Fruit fly (Drosophila melanogaster) whole organism, embryonic: ENCODE results near the gene CG10348.

Experiments
- Abd-B ChIP-seq: fragments of 200-800 bp; sonication (Bioruptor generic); optimal IDR thresholded peaks from 2 replicates; lab custom pipeline; 2018; ENCODE audit warnings: missing biosample characterization, mild to moderate bottlenecking, missing genetic modification characterization, moderate library complexity
- B-H1 ChIP-seq: fragments of 200-800 bp; sonication (Bioruptor generic); IDR thresholded peaks from 3 replicates; pipeline ENCODE4 v1.3.6; 2022; ENCODE audit warnings: missing biosample characterization, missing genetic modification characterization
- Bteb2 ChIP-seq: fragments of 200-800 bp; sonication (Bioruptor generic); optimal IDR thresholded peaks from 2 replicates; lab custom pipeline; 2016; ENCODE audit warnings: missing biosample characterization, missing genetic modification characterization
- CG10209 ChIP-seq: fragments of 200-800 bp; sonication (Bioruptor generic); optimal IDR thresholded peaks from 3 replicates; lab custom pipeline; 2017; ENCODE audit warnings: missing biosample characterization, mild to moderate bottlenecking, missing genetic modification characterization, missing genetic modification reagents
- CG1024 ChIP-seq: fragments of 200-800 bp; sonication (Bioruptor generic); IDR thresholded peaks from 2 replicates; pipeline ENCODE4 v1.3.6; 2022; ENCODE audit warnings: missing biosample characterization, missing genetic modification characterization
- CG11504 ChIP-seq: fragments of 200-800 bp; sonication (Bioruptor generic); optimal IDR thresholded peaks from 3 replicates; lab custom pipeline; 2019; ENCODE audit warnings: missing biosample characterization, mild to moderate bottlenecking, missing genetic modification characterization, moderate library complexity
- CG11560 ChIP-seq: fragments of 200-800 bp; sonication (Bioruptor generic); IDR thresholded peaks from 3 replicates; pipeline ENCODE4 v1.3.6; 2022; ENCODE audit warnings: missing biosample characterization, missing genetic modification characterization
- CG11695 ChIP-seq: fragments of 200-800 bp; sonication (Bioruptor generic); IDR thresholded peaks from 3 replicates; pipeline ENCODE4 v1.3.6; 2022; ENCODE audit warnings: missing biosample characterization, missing genetic modification characterization
- CG12219 ChIP-seq: fragments of 200-800 bp; sonication (Bioruptor generic); optimal IDR thresholded peaks from 3 replicates; lab custom pipeline; 2018; ENCODE audit warnings: missing biosample characterization, mild to moderate bottlenecking, missing genetic modification characterization
- CG13424 ChIP-seq: fragments of 200-800 bp; sonication (Bioruptor generic); optimal IDR thresholded peaks from 2 replicates; lab custom pipeline; 2019; ENCODE audit warnings: missing biosample characterization, mild to moderate bottlenecking, missing genetic modification characterization, moderate library complexity
- CG14860 ChIP-seq: fragments of 200-800 bp; sonication (Bioruptor generic); IDR thresholded peaks from 3 replicates; pipeline ENCODE4 v1.3.6; 2022; ENCODE audit warnings: missing biosample characterization, missing genetic modification characterization; ENCODE audit not compliant: partially characterized antibody
- CG1529 ChIP-seq: fragments of 200-800 bp; sonication (Bioruptor generic); optimal IDR thresholded peaks from 3 replicates; lab custom pipeline; 2018; ENCODE audit warnings: missing biosample characterization, missing genetic modification characterization
- CG2712 ChIP-seq: fragments of 200-800 bp; optimal IDR thresholded peaks from 3 replicates; lab custom pipeline; 2019; ENCODE audit warnings: missing biosample characterization, mild to moderate bottlenecking, missing genetic modification characterization, moderate library complexity
- CG30020 ChIP-seq: fragments of 200-800 bp; optimal IDR thresholded peaks from 2 replicates; lab custom pipeline; 2019; ENCODE audit warnings: missing biosample characterization, mild to moderate bottlenecking, missing genetic modification characterization, moderate library complexity
- CG3407 ChIP-seq: fragments of 200-800 bp; sonication (Bioruptor generic); optimal IDR thresholded peaks from 2 replicates; lab custom pipeline; 2018; ENCODE audit warnings: missing biosample characterization, mild to moderate bottlenecking, missing genetic modification characterization
- CG42726 ChIP-seq: fragments of 200-800 bp; sonication (Bioruptor generic); IDR thresholded peaks from 2 replicates; pipeline ENCODE4 v1.3.6; 2022; ENCODE audit warnings: missing biosample characterization, missing genetic modification characterization; ENCODE audit not compliant: partially characterized antibody
- CG4360 ChIP-seq: fragments of 200-800 bp; sonication (Bioruptor generic); IDR thresholded peaks from 2 replicates; pipeline ENCODE4 v1.3.6; 2022; ENCODE audit warnings: missing biosample characterization, missing genetic modification characterization
- CG4617 ChIP-seq: fragments of 200-800 bp; sonication (Bioruptor generic); optimal IDR thresholded peaks from 3 replicates; lab custom pipeline; 2016; ENCODE audit warnings: missing biosample characterization, missing genetic modification characterization, borderline replicate concordance
- CG4820 ChIP-seq: fragments of 200-800 bp; sonication (Bioruptor generic); optimal IDR thresholded peaks from 3 replicates; lab custom pipeline; 2016; ENCODE audit warnings: missing biosample characterization, missing genetic modification characterization
- CG4854 ChIP-seq: fragments of 200-800 bp; sonication (Bioruptor generic); optimal IDR thresholded peaks from 2 replicates; lab custom pipeline; 2016; ENCODE audit warnings: missing biosample characterization, missing genetic modification characterization, inconsistent platforms
- CG8478 ChIP-seq: fragments of >200 bp; optimal IDR thresholded peaks from 2 replicates; lab custom pipeline; 2018
- CTCF ChIP-seq: fragments of 200-800 bp; sonication (Bioruptor generic); optimal IDR thresholded peaks from 2 replicates; lab custom pipeline; 2017; ENCODE audit warnings: missing biosample characterization, mild to moderate bottlenecking, missing genetic modification characterization, moderate library complexity
- Chrac-16 ChIP-seq: fragments of 200-800 bp; sonication (Bioruptor generic); optimal IDR thresholded peaks from 3 replicates; lab custom pipeline; 2016; ENCODE audit warnings: missing biosample characterization, missing genetic modification characterization
- CkIIα-i1 ChIP-seq: fragments of 200-800 bp; sonication (Bioruptor generic); IDR thresholded peaks from 2 replicates; pipeline ENCODE4 v1.3.6; 2022; ENCODE audit warnings: missing biosample characterization, missing genetic modification characterization
- CrebB ChIP-seq: fragments of 200-800 bp; sonication (Bioruptor generic); optimal IDR thresholded peaks from 3 replicates; lab custom pipeline; 2018; ENCODE audit warnings: missing biosample characterization, mild to moderate bottlenecking, missing genetic modification characterization
- D ChIP-seq, 2 experiments: fragments of 200-800 bp in 1 of 2; fragments of >200 bp in 1 of 2; sonication (Bioruptor generic) in 1 of 2; optimal IDR thresholded peaks; 2 replicates in 1 of 2; 3 replicates in 1 of 2; lab custom pipeline; 2017; ENCODE audit warnings: mild to moderate bottlenecking in 1 of 2, missing biosample characterization in 1 of 2, missing genetic modification characterization in 1 of 2, missing genetic modification reagents in 1 of 2
- Dref ChIP-seq: fragments of 200-800 bp; sonication (Bioruptor generic); IDR thresholded peaks from 2 replicates; pipeline ENCODE4 v1.3.6; 2022; ENCODE audit warnings: missing biosample characterization, missing genetic modification characterization
- Gug ChIP-seq: fragments of 200-800 bp; sonication (Bioruptor generic); IDR thresholded peaks from 4 replicates; pipeline ENCODE4 v1.3.6; 2022; ENCODE audit warnings: missing biosample characterization, missing genetic modification characterization
- Max ChIP-seq: fragments of 200-800 bp; sonication (Bioruptor generic); optimal IDR thresholded peaks from 2 replicates; lab custom pipeline; 2016; ENCODE audit warnings: missing biosample characterization, mild to moderate bottlenecking, missing genetic modification characterization
- Neu2 ChIP-seq: fragments of 200-800 bp; sonication (Bioruptor generic); optimal IDR thresholded peaks from 3 replicates; lab custom pipeline; 2016; ENCODE audit warnings: missing biosample characterization, missing genetic modification characterization, borderline replicate concordance
- NfI ChIP-seq: fragments of 200-800 bp; sonication (Bioruptor generic); optimal IDR thresholded peaks from 3 replicates; lab custom pipeline; 2018; ENCODE audit warnings: missing biosample characterization, mild to moderate bottlenecking, missing genetic modification characterization, moderate library complexity
- Ravus ChIP-seq: fragments of 200-800 bp; sonication (Bioruptor generic); IDR thresholded peaks from 2 replicates; pipeline ENCODE4 v1.3.6; 2022; ENCODE audit warnings: missing biosample characterization, missing genetic modification characterization
- Rfx ChIP-seq: fragments of 200-800 bp; sonication (Bioruptor generic); IDR thresholded peaks from 2 replicates; pipeline ENCODE4 v1.3.6; 2022; ENCODE audit warnings: missing biosample characterization, missing genetic modification characterization
- Xrp1 ChIP-seq: fragments of 200-800 bp; sonication (Bioruptor generic); IDR thresholded peaks from 2 replicates; pipeline ENCODE4 v1.3.6; 2022; ENCODE audit warnings: missing biosample characterization, missing genetic modification characterization
- al ChIP-seq: fragments of 200-800 bp; sonication (Bioruptor generic); IDR thresholded peaks from 2 replicates; pipeline ENCODE4 v1.3.6; 2022; ENCODE audit warnings: missing biosample characterization, missing genetic modification characterization
- ap ChIP-seq: fragments of 200-800 bp; sonication (Bioruptor generic); IDR thresholded peaks from 2 replicates; pipeline ENCODE4 v1.3.6; 2022; ENCODE audit warnings: missing biosample characterization, missing genetic modification characterization
- br ChIP-seq: fragments of >200 bp; optimal IDR thresholded peaks from 2 replicates; lab custom pipeline; 2017
- dm ChIP-seq: fragments of 200-800 bp; sonication (Bioruptor generic); optimal IDR thresholded peaks from 3 replicates; lab custom pipeline; 2016; ENCODE audit warnings: missing biosample characterization, missing genetic modification characterization
- emc ChIP-seq: fragments of 200-800 bp; sonication (Bioruptor generic); optimal IDR thresholded peaks from 2 replicates; lab custom pipeline; 2016; ENCODE audit warnings: missing biosample characterization, missing genetic modification characterization
- eyg ChIP-seq: fragments of 200-800 bp; sonication (Bioruptor generic); optimal IDR thresholded peaks from 3 replicates; lab custom pipeline; 2016; ENCODE audit warnings: missing biosample characterization, missing genetic modification characterization
- fd64A ChIP-seq: fragments of 200-800 bp; sonication (Bioruptor generic); optimal IDR thresholded peaks from 3 replicates; lab custom pipeline; 2018; ENCODE audit warnings: missing biosample characterization, mild to moderate bottlenecking, missing genetic modification characterization
- gro ChIP-seq: fragments of 200-800 bp; sonication (Bioruptor generic); optimal IDR thresholded peaks from 2 replicates; lab custom pipeline; 2016; ENCODE audit warnings: missing biosample characterization, missing genetic modification characterization
- gsb ChIP-seq: fragments of 200-800 bp; sonication (Bioruptor generic); IDR thresholded peaks from 2 replicates; pipeline ENCODE4 v1.3.6; 2022; ENCODE audit warnings: missing biosample characterization, missing genetic modification characterization
- ham ChIP-seq: fragments of 200-800 bp; sonication (Bioruptor generic); IDR thresholded peaks from 2 replicates; pipeline ENCODE4 v1.3.6; 2022; ENCODE audit warnings: missing biosample characterization, missing genetic modification characterization
- hth ChIP-seq: fragments of >200 bp; optimal IDR thresholded peaks from 2 replicates; lab custom pipeline; 2017; ENCODE audit warnings: inconsistent platforms
- kni ChIP-seq: fragments of 200-800 bp; sonication (Bioruptor generic); optimal IDR thresholded peaks from 3 replicates; lab custom pipeline; 2017; ENCODE audit warnings: mild to moderate bottlenecking, missing biosample characterization, missing genetic modification reagents, missing genetic modification characterization
- knrl ChIP-seq: fragments of 200-800 bp; sonication (Bioruptor generic); IDR thresholded peaks from 3 replicates; pipeline ENCODE4 v1.3.6; 2022; ENCODE audit warnings: missing biosample characterization, missing genetic modification characterization; ENCODE audit not compliant: partially characterized antibody
- otp ChIP-seq: fragments of 200-800 bp; sonication (Bioruptor generic); IDR thresholded peaks from 3 replicates; pipeline ENCODE4, ENCODE4 v1.3.6; 2022; ENCODE audit warnings: missing biosample characterization, missing genetic modification characterization
- rib ChIP-seq: fragments of 200-800 bp; sonication (Bioruptor generic); IDR thresholded peaks from 2 replicates; pipeline ENCODE4 v1.3.6; 2022; ENCODE audit warnings: missing biosample characterization, missing genetic modification characterization
- run ChIP-seq: fragments of 200-800 bp; sonication (Bioruptor generic); optimal IDR thresholded peaks from 3 replicates; lab custom pipeline; 2018; ENCODE audit warnings: missing biosample characterization, mild to moderate bottlenecking, missing genetic modification characterization
- sisA ChIP-seq: fragments of 200-800 bp; sonication (Bioruptor generic); IDR thresholded peaks from 2 replicates; pipeline ENCODE4 v1.3.6; 2022; ENCODE audit warnings: missing biosample characterization, missing genetic modification characterization
- slou ChIP-seq: fragments of 200-800 bp; sonication (Bioruptor generic); optimal IDR thresholded peaks from 3 replicates; lab custom pipeline; 2016; ENCODE audit warnings: missing biosample characterization, missing genetic modification characterization
- zfh2 ChIP-seq: fragments of 200-800 bp; sonication (Bioruptor generic); optimal IDR thresholded peaks from 2 replicates; lab custom pipeline; 2016; ENCODE audit warnings: missing biosample characterization, missing genetic modification characterization

Gene CG10348

dm6 chr2L:18705617-18706046, 26.7 kb downstream of the CG10348 start, which contains the start of gene Jwa (continued):
- peak; percentile 99 for TF ChIP-seq Chrac-16 (GFP tag; lab: Kevin White, UChicago)
- TF ChIP-seq Rfx, result peak; percentile 94
- peak; percentile 80 for TF ChIP-seq B-H1 (GFP tag; lab: Robert Waterston, UW)
- peak; percentile 74 for TF ChIP-seq CG4820 (GFP tag; lab: Kevin White, UChicago)
- no peak for TF ChIP-seq D (optimal IDR thresholded peaks at IDR 0.05; lab: Kevin White, UChicago)
- peak; percentile 80 for TF ChIP-seq D (GFP tag; optimal IDR thresholded peaks at IDR 0.05; lab: Kevin White, UChicago)
- TF ChIP-seq CG12219 (GFP tag; lab: Kevin White, UChicago), result peak; percentile 86
- TF ChIP-seq eyg (GFP tag; lab: Kevin White, UChicago), result peak; percentile 73
- TF ChIP-seq CG8478 (lab: Kevin White, UChicago), result no peak
- peak; percentile 90 for TF ChIP-seq CrebB (tag; lab: Kevin White, UChicago)
- no peak for TF ChIP-seq CTCF (GFP tag; lab: Kevin White, UChicago)
- peak; percentile 31 for TF ChIP-seq run
- TF ChIP-seq Dref (GFP tag; lab: Robert Waterston, UW), result peak; percentile 68
- peak; percentile 100 for TF ChIP-seq CG14860 (GFP tag; lab: Robert Waterston, UW)
- TF ChIP-seq otp (GFP tag; lab: Robert Waterston, UW), result peak; percentile 96
- peak; percentile 93 for TF ChIP-seq Xrp1 (GFP tag; lab: Robert Waterston, UW)
- peak; percentile 96 for TF ChIP-seq al (GFP tag; lab: Robert Waterston, UW)
- peak; percentile 74 for TF ChIP-seq gsb (GFP tag; lab: Robert Waterston, UW)
- peak; percentile 90 for TF ChIP-seq CG1529 (GFP tag; lab: Kevin White, UChicago)
- no peak for TF ChIP-seq fd64A
- TF ChIP-seq emc (GFP tag; lab: Kevin White, UChicago), result peak; percentile 62
- TF ChIP-seq CG42726, result peak; percentile 91
- peak; percentile 81 for TF ChIP-seq Max (GFP tag; lab: Kevin White, UChicago)
- TF ChIP-seq CG1024, result peak; percentile 87
- TF ChIP-seq hth (lab: Kevin White, UChicago), result no peak
- peak; percentile 97 for TF ChIP-seq CG13424 (tag; lab: Kevin White, UChicago)
- TF ChIP-seq CG2712 (tag; lab: Kevin White, UChicago), result peak; percentile 88
- TF ChIP-seq CG11560 (tag; lab: Robert Waterston, UW), result peak; percentile 71; the same call in 2 of the 3 replicates
- peak; percentile 93 for TF ChIP-seq slou
- peak; percentile 95 for TF ChIP-seq CG10209 (GFP tag; lab: Kevin White, UChicago)
- TF ChIP-seq rib (GFP tag; lab: Robert Waterston, UW), result peak; percentile 81
- TF ChIP-seq Bteb2, result peak; percentile 94
- peak; percentile 97 for TF ChIP-seq zfh2 (GFP tag; lab: Kevin White, UChicago)
- TF ChIP-seq gro (GFP tag; lab: Kevin White, UChicago), result peak; percentile 88
- peak; percentile 30 for TF ChIP-seq kni
- TF ChIP-seq NfI (GFP tag; lab: Kevin White, UChicago), result peak; percentile 96
- peak; percentile 89 for TF ChIP-seq CG3407 (GFP tag; lab: Kevin White, UChicago)
- TF ChIP-seq ham (GFP tag; lab: Robert Waterston, UW), result peak; percentile 88
- peak; percentile 94 for TF ChIP-seq Gug (GFP tag; lab: Robert Waterston, UW)
- peak; percentile 94 for TF ChIP-seq ap (GFP tag; lab: Robert Waterston, UW)
- peak; percentile 53 for TF ChIP-seq Ravus (GFP tag; lab: Robert Waterston, UW)
- TF ChIP-seq CG4617 (GFP tag; lab: Kevin White, UChicago), result peak; percentile 97
- no peak; the same call in 1 of the 2 replicates for TF ChIP-seq CG4360 (GFP tag; lab: Robert Waterston, UW)
- peak; percentile 90 for TF ChIP-seq CG11695 (GFP tag; lab: Robert Waterston, UW)
- peak; percentile 96 for TF ChIP-seq sisA (GFP tag; lab: Robert Waterston, UW)
- peak; percentile 61 for TF ChIP-seq Neu2
- peak; percentile 94 for TF ChIP-seq Abd-B
- peak; percentile 92 for TF ChIP-seq dm (GFP tag; lab: Kevin White, UChicago)
- TF ChIP-seq CG4854 (GFP tag; lab: Kevin White, UChicago), result peak; percentile 80
- TF ChIP-seq CG11504 (tag; lab: Kevin White, UChicago), result peak; percentile 82
- peak; percentile 85 for TF ChIP-seq CG30020
- TF ChIP-seq CkIIα-i1 (GFP tag; lab: Robert Waterston, UW), result no peak
- peak; percentile 100 for TF ChIP-seq knrl
- no peak for TF ChIP-seq br
